Fruit fly (Drosophila melanogaster) whole organism, embryonic: ENCODE data around the gene Utx.

Experiments used
- CG1024 ChIP-seq: fragments of 200-800 bp; sonication (Bioruptor generic); IDR thresholded peaks from 2 replicates; pipeline ENCODE4 v1.3.6; 2022; ENCODE audit warnings: missing biosample characterization, missing genetic modification characterization
- CG11093 ChIP-seq: fragments of 200-800 bp; sonication (Bioruptor generic); IDR thresholded peaks from 3 replicates; pipeline ENCODE4 v1.3.6; 2022; ENCODE audit warnings: missing biosample characterization, missing genetic modification characterization
- CG14860 ChIP-seq: fragments of 200-800 bp; sonication (Bioruptor generic); IDR thresholded peaks from 3 replicates; pipeline ENCODE4 v1.3.6; 2022; ENCODE audit warnings: missing biosample characterization, missing genetic modification characterization; ENCODE audit not compliant: partially characterized antibody
- CG15011 ChIP-seq: fragments of 200-800 bp; sonication (Bioruptor generic); optimal IDR thresholded peaks from 3 replicates; lab custom pipeline; 2018; ENCODE audit warnings: missing biosample characterization, mild to moderate bottlenecking, missing genetic modification characterization
- CG1602 ChIP-seq: fragments of 200-800 bp; sonication (Bioruptor generic); optimal IDR thresholded peaks from 3 replicates; lab custom pipeline; 2016; ENCODE audit warnings: missing biosample characterization, missing genetic modification characterization
- CG1647 ChIP-seq: fragments of 200-800 bp; sonication (Bioruptor generic); optimal IDR thresholded peaks from 3 replicates; lab custom pipeline; 2016; ENCODE audit warnings: missing biosample characterization, missing genetic modification characterization
- CG16815 ChIP-seq: fragments of 200-800 bp; sonication (Bioruptor generic); optimal IDR thresholded peaks from 3 replicates; lab custom pipeline; 2017; ENCODE audit warnings: missing biosample characterization, mild to moderate bottlenecking, missing genetic modification characterization
- CG17912 ChIP-seq: fragments of 200-800 bp; sonication (Bioruptor generic); optimal IDR thresholded peaks from 2 replicates; lab custom pipeline; 2018; ENCODE audit warnings: missing biosample characterization, mild to moderate bottlenecking, missing genetic modification characterization
- CG1792 ChIP-seq: fragments of 200-800 bp; sonication (Bioruptor generic); optimal IDR thresholded peaks from 2 replicates; lab custom pipeline; 2016; ENCODE audit warnings: missing biosample characterization, missing genetic modification characterization
- CG30431 ChIP-seq: fragments of 200-800 bp; sonication (Bioruptor generic); optimal IDR thresholded peaks from 2 replicates; lab custom pipeline; 2017; ENCODE audit warnings: missing biosample characterization, missing genetic modification characterization
- CG31388 ChIP-seq: fragments of 200-800 bp; sonication (Bioruptor generic); optimal IDR thresholded peaks from 2 replicates; lab custom pipeline; 2016; ENCODE audit warnings: missing biosample characterization, missing genetic modification characterization
- CG32772 ChIP-seq: fragments of 200-800 bp; sonication (Bioruptor generic); IDR thresholded peaks from 2 replicates; pipeline ENCODE4 v1.3.6; 2022; ENCODE audit warnings: missing biosample characterization, missing genetic modification characterization
- CG34422 ChIP-seq: fragments of 200-800 bp; sonication (Bioruptor generic); IDR thresholded peaks from 3 replicates; pipeline ENCODE4 v1.3.6; 2022; ENCODE audit warnings: missing biosample characterization, missing genetic modification characterization
- CG6175 ChIP-seq: fragments of 200-800 bp; sonication (Bioruptor generic); IDR thresholded peaks from 3 replicates; pipeline ENCODE4 v1.3.6; 2022; ENCODE audit warnings: missing biosample characterization, missing genetic modification characterization
- CG9609 ChIP-seq: fragments of 200-800 bp; sonication (Bioruptor generic); optimal IDR thresholded peaks from 3 replicates; lab custom pipeline; 2016; ENCODE audit warnings: missing biosample characterization, missing genetic modification characterization
- CG9817 ChIP-seq: fragments of 200-800 bp; sonication (Bioruptor generic); optimal IDR thresholded peaks from 2 replicates; lab custom pipeline; 2018; ENCODE audit warnings: missing biosample characterization, mild to moderate bottlenecking, missing genetic modification characterization, moderate library complexity
- CTCF ChIP-seq: fragments of 200-800 bp; sonication (Bioruptor generic); optimal IDR thresholded peaks from 2 replicates; lab custom pipeline; 2017; ENCODE audit warnings: missing biosample characterization, mild to moderate bottlenecking, missing genetic modification characterization, moderate library complexity
- Dref ChIP-seq: fragments of 200-800 bp; sonication (Bioruptor generic); IDR thresholded peaks from 2 replicates; pipeline ENCODE4 v1.3.6; 2022; ENCODE audit warnings: missing biosample characterization, missing genetic modification characterization
- Drgx ChIP-seq: fragments of 200-800 bp; sonication (Bioruptor generic); IDR thresholded peaks from 2 replicates; pipeline ENCODE4 v1.3.6; 2022; ENCODE audit warnings: missing biosample characterization, missing genetic modification characterization
- Elba2 ChIP-seq: fragments of 200-800 bp; sonication (Bioruptor generic); optimal IDR thresholded peaks from 3 replicates; lab custom pipeline; 2016; ENCODE audit warnings: missing biosample characterization, missing genetic modification characterization
- Hmr ChIP-seq: fragments of 200-800 bp; sonication (Bioruptor generic); optimal IDR thresholded peaks from 3 replicates; lab custom pipeline; 2017; ENCODE audit warnings: mild to moderate bottlenecking, missing biosample characterization, missing genetic modification reagents, missing genetic modification characterization
- Hr51 ChIP-seq, 2 experiments: fragments of 200-800 bp; sonication (Bioruptor generic); optimal IDR thresholded peaks; 2 replicates in 1 of 2; 3 replicates in 1 of 2; lab custom pipeline; 2016 to 2018; ENCODE audit warnings: missing biosample characterization in 2 of 2, missing genetic modification characterization in 2 of 2, mild to moderate bottlenecking in 1 of 2, moderate library complexity in 1 of 2
- NFAT ChIP-seq: fragments of 200-800 bp; sonication (Bioruptor generic); IDR thresholded peaks from 2 replicates; pipeline ENCODE4 v1.3.6; 2022; ENCODE audit warnings: missing biosample characterization, missing genetic modification characterization
- NK7.1 ChIP-seq: fragments of 200-800 bp; sonication (Bioruptor generic); optimal IDR thresholded peaks from 3 replicates; lab custom pipeline; 2016; ENCODE audit warnings: missing biosample characterization, missing genetic modification characterization
- Neu2 ChIP-seq: fragments of 200-800 bp; sonication (Bioruptor generic); optimal IDR thresholded peaks from 3 replicates; lab custom pipeline; 2016; ENCODE audit warnings: missing biosample characterization, missing genetic modification characterization, borderline replicate concordance
- Pdp1 ChIP-seq, 2 experiments: fragments of 200-800 bp; sonication (Bioruptor generic); optimal IDR thresholded peaks; 3 replicates each; lab custom pipeline; 2016; ENCODE audit warnings: missing biosample characterization in 2 of 2, missing genetic modification characterization in 2 of 2, mild to moderate bottlenecking in 1 of 2, moderate library complexity in 1 of 2
- Spps ChIP-seq: fragments of 200-800 bp; sonication (Bioruptor generic); optimal IDR thresholded peaks from 2 replicates; lab custom pipeline; 2018; ENCODE audit warnings: missing biosample characterization, mild to moderate bottlenecking, missing genetic modification characterization
- Sry-δ ChIP-seq: fragments of 200-800 bp; sonication (Bioruptor generic); optimal IDR thresholded peaks from 2 replicates; lab custom pipeline; 2016; ENCODE audit warnings: missing biosample characterization, missing genetic modification characterization
- aop ChIP-seq: fragments of 200-800 bp; sonication (Bioruptor generic); IDR thresholded peaks from 2 replicates; pipeline ENCODE4 v1.3.6; 2022; ENCODE audit warnings: missing biosample characterization, missing genetic modification characterization
- cad ChIP-seq: fragments of >200 bp; optimal IDR thresholded peaks from 2 replicates; lab custom pipeline; 2017; ENCODE audit warnings: missing biosample characterization, missing genetic modification characterization
- chinmo ChIP-seq: fragments of 200-800 bp; sonication (Bioruptor generic); IDR thresholded peaks from 4 replicates; pipeline ENCODE4 v1.3.6; 2022; ENCODE audit warnings: missing biosample characterization, missing genetic modification characterization; ENCODE audit not compliant: partially characterized antibody
- insv ChIP-seq, 2 experiments: fragments of 200-800 bp; sonication (Bioruptor generic); optimal IDR thresholded peaks; 3 replicates each; lab custom pipeline; 2016 to 2018; ENCODE audit warnings: missing biosample characterization in 2 of 2, missing genetic modification characterization in 2 of 2
- jigr1 ChIP-seq: fragments of 200-800 bp; sonication (Bioruptor generic); IDR thresholded peaks from 3 replicates; pipeline ENCODE4 v1.3.6; 2022; ENCODE audit warnings: missing biosample characterization, missing genetic modification characterization
- kay ChIP-seq: fragments of 200-800 bp; sonication (Bioruptor generic); optimal IDR thresholded peaks from 2 replicates; lab custom pipeline; 2016; ENCODE audit warnings: missing biosample characterization, missing genetic modification characterization
- kni ChIP-seq: fragments of 200-800 bp; sonication (Bioruptor generic); optimal IDR thresholded peaks from 3 replicates; lab custom pipeline; 2017; ENCODE audit warnings: mild to moderate bottlenecking, missing biosample characterization, missing genetic modification reagents, missing genetic modification characterization
- nerfin-2 ChIP-seq: fragments of 200-800 bp; sonication (Bioruptor generic); IDR thresholded peaks from 2 replicates; pipeline ENCODE4 v1.3.6; 2022; ENCODE audit warnings: missing biosample characterization, missing genetic modification characterization; ENCODE audit not compliant: partially characterized antibody
- pnt ChIP-seq: fragments of 200-800 bp; sonication (Bioruptor generic); optimal IDR thresholded peaks from 3 replicates; lab custom pipeline; 2016; ENCODE audit warnings: missing biosample characterization, missing genetic modification characterization
- prd ChIP-seq, 3 experiments: fragments of >200 bp in 2 of 3; fragments of 200-800 bp in 1 of 3; sonication (Bioruptor generic) in 1 of 3; optimal IDR thresholded peaks in 2 of 3; IDR thresholded peaks in 1 of 3; 2 replicates in 2 of 3; 3 replicates in 1 of 3; pipeline versions ENCODE4 v1.3.6 to Lab custom; 2017 to 2022; ENCODE audit warnings: missing biosample characterization in 1 of 3, missing genetic modification characterization in 1 of 3
- psq ChIP-seq: fragments of 200-800 bp; sonication (Bioruptor generic); optimal IDR thresholded peaks from 2 replicates; lab custom pipeline; 2017; ENCODE audit warnings: missing biosample characterization, missing genetic modification characterization
- repo ChIP-seq: fragments of 200-800 bp; sonication (Bioruptor generic); optimal IDR thresholded peaks from 2 replicates; lab custom pipeline; 2016; ENCODE audit warnings: missing biosample characterization, missing genetic modification characterization
- schlank ChIP-seq: fragments of 200-800 bp; sonication (Bioruptor generic); optimal IDR thresholded peaks from 2 replicates; lab custom pipeline; 2018; ENCODE audit warnings: missing biosample characterization, mild to moderate bottlenecking, missing genetic modification characterization
- shn ChIP-seq: fragments of 200-800 bp; sonication (Bioruptor generic); optimal IDR thresholded peaks from 3 replicates; lab custom pipeline; 2016; ENCODE audit warnings: missing biosample characterization, missing genetic modification characterization
- slbo ChIP-seq: fragments of 200-800 bp; sonication (Bioruptor generic); IDR thresholded peaks from 2 replicates; pipeline ENCODE4 v1.3.6; 2022; ENCODE audit warnings: missing biosample characterization, missing genetic modification characterization
- slp2 ChIP-seq: fragments of 200-800 bp; sonication (Bioruptor generic); optimal IDR thresholded peaks from 2 replicates; lab custom pipeline; 2016; ENCODE audit warnings: missing biosample characterization, missing genetic modification characterization
- sqz ChIP-seq: fragments of 200-800 bp; sonication (Bioruptor generic); optimal IDR thresholded peaks from 3 replicates; lab custom pipeline; 2018; ENCODE audit warnings: missing biosample characterization, mild to moderate bottlenecking, missing genetic modification characterization
- toy ChIP-seq: fragments of 200-800 bp; sonication (Bioruptor generic); IDR thresholded peaks from 2 replicates; pipeline ENCODE4 v1.3.6; 2022; ENCODE audit warnings: missing biosample characterization, missing genetic modification characterization
- trh ChIP-seq: fragments of 200-800 bp; sonication (Bioruptor generic); optimal IDR thresholded peaks from 2 replicates; lab custom pipeline; 2016; ENCODE audit warnings: missing biosample characterization, missing genetic modification characterization
- vfl ChIP-seq: fragments of 200-800 bp; sonication (Bioruptor generic); optimal IDR thresholded peaks from 2 replicates; lab custom pipeline; 2016; ENCODE audit warnings: missing biosample characterization, missing genetic modification characterization
- vnd ChIP-seq: fragments of 200-800 bp; sonication (Bioruptor generic); IDR thresholded peaks from 3 replicates; pipeline ENCODE4 v1.3.6; 2022; ENCODE audit warnings: missing biosample characterization, missing genetic modification characterization; ENCODE audit not compliant: partially characterized antibody
- yki ChIP-seq: fragments of >200 bp; optimal IDR thresholded peaks from 3 replicates; lab custom pipeline; 2018
- zen ChIP-seq: fragments of 200-800 bp; sonication (Bioruptor generic); optimal IDR thresholded peaks from 3 replicates; lab custom pipeline; 2018; ENCODE audit warnings: missing biosample characterization, mild to moderate bottlenecking, missing genetic modification characterization, moderate library complexity
- zen2 ChIP-seq: fragments of 200-800 bp; sonication (Bioruptor generic); IDR thresholded peaks from 3 replicates; pipeline ENCODE4 v1.3.6; 2022; ENCODE audit warnings: missing biosample characterization, missing genetic modification characterization; ENCODE audit not compliant: partially characterized antibody

Utx gene

dm6 chr2L:10250441-10250847, 28.2 kb downstream of the Utx start, which contains the start of the genes bsk and CG31717 (continued):
- TF ChIP-seq Neu2 (GFP tag; lab: Kevin White, UChicago), result no peak
- no peak for TF ChIP-seq trh (GFP tag; lab: Kevin White, UChicago)
- TF ChIP-seq schlank (tag; lab: Kevin White, UChicago), result no peak
- no peak for TF ChIP-seq CG1792 (GFP tag; lab: Kevin White, UChicago)
- TF ChIP-seq CG14860, result no peak
- no peak for TF ChIP-seq nerfin-2 (GFP tag; lab: Robert Waterston, UW)
- TF ChIP-seq CG31388 (GFP tag; lab: Kevin White, UChicago), result no peak
- TF ChIP-seq jigr1 (GFP tag; lab: Robert Waterston, UW), result no peak
- no peak for TF ChIP-seq vfl (GFP tag; lab: Kevin White, UChicago)
- TF ChIP-seq zen, result peak; percentile 67
- TF ChIP-seq kay (GFP tag; lab: Kevin White, UChicago), result peak; percentile 34
- TF ChIP-seq CG34422, result no peak
- no peak for TF ChIP-seq CG9609 (GFP tag; lab: Kevin White, UChicago)
- no peak for TF ChIP-seq prd (optimal IDR thresholded peaks at IDR 0.05; lab: Kevin White, UChicago)
- no peak for TF ChIP-seq prd (GFP tag; IDR thresholded peaks at IDR 0.05; lab: Robert Waterston, UW)
- TF ChIP-seq slbo (GFP tag; lab: Robert Waterston, UW), result no peak
- no peak for TF ChIP-seq cad (GFP tag; lab: Kevin White, UChicago)
- no peak for TF ChIP-seq Hmr
- no peak for TF ChIP-seq kni (GFP tag; lab: Kevin White, UChicago)
- TF ChIP-seq CG16815 (GFP tag; lab: Kevin White, UChicago), result no peak
- no peak for TF ChIP-seq CG17912 (GFP tag; lab: Kevin White, UChicago)
- no peak for TF ChIP-seq Hr51 (GFP tag; optimal IDR thresholded peaks at IDR 0.05; lab: Kevin White, UChicago)
- no peak for TF ChIP-seq pnt (GFP tag; lab: Kevin White, UChicago)
- TF ChIP-seq zen2 (GFP tag; lab: Robert Waterston, UW), result no peak; the same call in 2 of the 3 replicates
- TF ChIP-seq slp2 (GFP tag; lab: Kevin White, UChicago), result no peak
- no peak for TF ChIP-seq CTCF (GFP tag; lab: Kevin White, UChicago)
- peak; percentile 39; the same call in 1 of the 3 replicates for TF ChIP-seq vnd (GFP tag; lab: Robert Waterston, UW)
- TF ChIP-seq Spps (tag; lab: Kevin White, UChicago), result no peak
- no peak for TF ChIP-seq yki (lab: Kevin White, UChicago)
- TF ChIP-seq CG1024 (GFP tag; lab: Robert Waterston, UW), result 0 out of 2 replicates have a peak, but pooled peaks have one; percentile 11
- TF ChIP-seq Elba2 (GFP tag; lab: Kevin White, UChicago), result peak; percentile 83
- TF ChIP-seq CG6175 (GFP tag; lab: Robert Waterston, UW), result no peak
- TF ChIP-seq repo (GFP tag; lab: Kevin White, UChicago), result no peak
- no peak for TF ChIP-seq NFAT
- no peak for TF ChIP-seq NK7.1 (GFP tag; lab: Kevin White, UChicago)
- no peak for TF ChIP-seq CG11093 (GFP tag; lab: Robert Waterston, UW)
- peak; percentile 71 for TF ChIP-seq Dref (GFP tag; lab: Robert Waterston, UW)
- TF ChIP-seq Sry-δ, result peak; percentile 87
- no peak for TF ChIP-seq psq (GFP tag; lab: Kevin White, UChicago)
- no peak for TF ChIP-seq toy (GFP tag; lab: Robert Waterston, UW)
- no peak for TF ChIP-seq CG1602 (GFP tag; lab: Kevin White, UChicago)
- no peak for TF ChIP-seq CG9817 (tag; lab: Kevin White, UChicago)
- TF ChIP-seq sqz (GFP tag; lab: Kevin White, UChicago), result no peak
- no peak for TF ChIP-seq chinmo (GFP tag; lab: Robert Waterston, UW)
- TF ChIP-seq CG15011 (GFP tag; lab: Kevin White, UChicago), result no peak
- no peak for TF ChIP-seq CG32772 (GFP tag; lab: Robert Waterston, UW)
- TF ChIP-seq insv (GFP tag; optimal IDR thresholded peaks at IDR 0.05; lab: Kevin White, UChicago), result no peak
- no peak for TF ChIP-seq CG30431 (GFP tag; lab: Kevin White, UChicago)
- no peak for TF ChIP-seq Pdp1 (GFP tag; optimal IDR thresholded peaks at IDR 0.05; lab: Kevin White, UChicago)
- no peak for TF ChIP-seq CG1647 (GFP tag; lab: Kevin White, UChicago)
- no peak for TF ChIP-seq Drgx (GFP tag; lab: Robert Waterston, UW)
- TF ChIP-seq aop, result no peak
- TF ChIP-seq shn (GFP tag; lab: Kevin White, UChicago), result no peak
